Worm (Caenorhabditis elegans) whole organism, L2 larva: ENCODE measurements around the gene C34F11.5.

Experiments used
- ama-1 ChIP-seq: fragments of 150-350 bp; optimal IDR thresholded peaks from 2 replicates; lab custom pipeline; 2018; ENCODE audit warnings: inconsistent platforms
- lin-39 ChIP-seq: fragments of 150-350 bp; optimal IDR thresholded peaks from 2 replicates; lab custom pipeline; 2014; ENCODE audit warnings: missing biosample characterization, missing genetic modification reagents, missing genetic modification characterization
- mdl-1 ChIP-seq, 2 experiments: fragments of 150-350 bp in 1 of 2; sonication (generic microtip) in 1 of 2; optimal IDR thresholded peaks; 2 replicates each; lab custom pipeline; 2017; ENCODE audit warnings: missing biosample characterization in 2 of 2, missing genetic modification characterization in 2 of 2
- nhr-25 ChIP-seq: fragments of 150-350 bp; sonication (generic microtip); optimal IDR thresholded peaks from 3 replicates; lab custom pipeline; 2014; ENCODE audit warnings: missing biosample characterization, missing genetic modification characterization
- snpc-4 ChIP-seq: fragments of 150-350 bp; optimal IDR thresholded peaks from 2 replicates; lab custom pipeline; 2014; ENCODE audit warnings: missing biosample characterization, missing genetic modification characterization
- unc-62 ChIP-seq: fragments of 150-350 bp; optimal IDR thresholded peaks from 2 replicates; lab custom pipeline; 2014; ENCODE audit warnings: missing biosample characterization, missing genetic modification reagents, missing genetic modification characterization
- ztf-11 ChIP-seq: sonication (generic microtip); optimal IDR thresholded peaks from 2 replicates; lab custom pipeline; 2017; ENCODE audit warnings: missing biosample characterization, missing genetic modification characterization

ce11 chrII:5176934-5177333, 18.7 kb upstream of the C34F11.5 start:
- no peak for TF ChIP-seq nhr-25 (tag; lab: Kevin White, UChicago)
- TF ChIP-seq ama-1 (lab: Kevin White, UChicago), result no peak
- TF ChIP-seq lin-39, result no peak
- no peak for TF ChIP-seq unc-62
- no peak for TF ChIP-seq ztf-11 (tag; lab: Kevin White, UChicago)
- TF ChIP-seq snpc-4, result no peak
- TF ChIP-seq mdl-1 (tag; optimal IDR thresholded peaks at IDR 0.05; lab: Kevin White, UChicago), result no peak
